Worm (Caenorhabditis elegans) whole organism, L4/young adult: ENCODE data around the gene tufm-1.

Source experiments
- W03F9.2 ChIP-seq: fragments of 150-350 bp; optimal IDR thresholded peaks from 2 replicates; lab custom pipeline; 2014; ENCODE audit warnings: missing biosample characterization, missing genetic modification characterization
- dao-5 ChIP-seq: sonication (generic microtip); optimal IDR thresholded peaks from 2 replicates; lab custom pipeline; 2016; ENCODE audit warnings: missing genotype, missing genetic modification characterization, moderate library complexity, missing compliant biosample characterization
- him-1 ChIP-seq: sonication (generic microtip); optimal IDR thresholded peaks from 2 replicates; lab custom pipeline; 2016; ENCODE audit warnings: missing genotype, missing genetic modification reagents, missing genetic modification characterization, missing compliant biosample characterization

DNA sequence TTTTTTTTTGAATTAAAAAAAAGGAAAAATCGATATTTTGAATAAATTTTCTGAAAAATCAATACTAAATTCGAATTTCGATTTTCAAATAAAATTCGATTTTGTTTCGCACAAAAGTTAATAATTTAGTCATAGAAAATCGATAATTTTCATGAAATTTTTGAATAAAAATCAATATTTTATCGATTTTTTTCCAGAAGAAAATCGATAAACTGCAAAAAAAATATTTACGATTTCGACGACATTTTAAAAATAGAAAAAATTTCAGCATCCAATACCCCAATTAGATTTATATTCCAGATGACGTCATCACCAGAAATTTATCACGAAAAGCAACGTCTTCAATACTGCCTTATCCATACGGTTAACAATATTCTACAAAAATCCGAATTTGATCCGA lies 21.6 kb upstream of the tufm-1 start, which contains the start of gene josd-1:
- no peak for TF ChIP-seq him-1 (tag; lab: Kevin White, UChicago)
- no peak for TF ChIP-seq dao-5
- no peak for TF ChIP-seq W03F9.2 (tag; lab: Kevin White, UChicago)
